Fruit fly (Drosophila melanogaster): ENCODE results near the gene CG18549.
A peak's percentile ranks its signal among the peaks of the same experiment; 100 is the strongest.

Gene CG18549

DNA sequence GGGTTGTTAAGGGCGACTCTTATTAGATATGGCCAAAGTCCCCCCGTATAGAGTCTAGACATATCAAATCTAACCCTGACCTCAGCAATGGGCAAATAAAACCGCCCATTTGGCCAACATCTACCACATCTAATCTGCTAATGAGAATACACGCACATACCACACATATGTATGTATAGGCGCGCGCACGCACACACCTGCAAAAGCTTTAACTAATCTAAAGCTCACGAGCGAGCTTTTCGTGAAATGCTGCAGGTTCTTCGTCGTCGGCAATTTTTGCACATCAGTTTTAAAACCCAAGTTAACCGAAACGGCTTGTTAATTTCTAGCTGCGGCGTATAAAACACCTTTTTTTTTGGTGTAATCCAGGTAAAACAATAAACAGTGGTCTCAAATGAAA lies 5.3 kb upstream of the CG18549 start (continued):
- no peak for TF ChIP-seq gce (GFP tag; IDR thresholded peaks at IDR 0.05)
- 0 out of 2 replicates have a peak, but pooled peaks have one; percentile 6 for TF ChIP-seq bbx (GFP tag; IDR thresholded peaks at IDR 0.05; ENCODE audit: partially characterized antibody)
- no peak for TF ChIP-seq jing (GFP tag; optimal IDR thresholded peaks at IDR 0.05)
- TF ChIP-seq dmrt99B (tag; optimal IDR thresholded peaks at IDR 0.05): no peak
- no peak for TF ChIP-seq CG6272 (GFP tag; IDR thresholded peaks at IDR 0.05)
- TF ChIP-seq HLH3B (GFP tag; IDR thresholded peaks at IDR 0.05): no peak
- TF ChIP-seq CG17568 (GFP tag; optimal IDR thresholded peaks at IDR 0.05): no peak
- no peak for TF ChIP-seq CG4707 (GFP tag; optimal IDR thresholded peaks at IDR 0.05)
- TF ChIP-seq CG13287 (GFP tag; IDR thresholded peaks at IDR 0.05; ENCODE audit: partially characterized antibody): peak; percentile 14; the same call in 1 of the 2 replicates
- no peak for TF ChIP-seq CG8290 (GFP tag; optimal IDR thresholded peaks at IDR 0.05)
- TF ChIP-seq CG8290 (tag; optimal IDR thresholded peaks at IDR 0.05): peak in 1 of 2 experiments; percentile 28
- peak; percentile 18; the same call in 1 of the 2 replicates for TF ChIP-seq unc-4 (GFP tag; IDR thresholded peaks at IDR 0.05; ENCODE audit: partially characterized antibody)
- TF ChIP-seq Sox102F (GFP tag; optimal IDR thresholded peaks at IDR 0.05): no peak
- TF ChIP-seq Awh (GFP tag; IDR thresholded peaks at IDR 0.05): no peak
- TF ChIP-seq HLH4C (GFP tag; IDR thresholded peaks at IDR 0.05; ENCODE audit: partially characterized antibody): 0 out of 3 replicates have a peak, but pooled peaks have one; percentile 19
- no peak for TF ChIP-seq ATbp (GFP tag; optimal IDR thresholded peaks at IDR 0.05)

dm6 chr3R:12445468-12445867 lies 3.6 kb upstream of the CG18549 start:
- TF ChIP-seq Taf1 (GFP tag; IDR thresholded peaks at IDR 0.05): no peak
- TF ChIP-seq CG7987 (GFP tag; optimal IDR thresholded peaks at IDR 0.05): peak; percentile 29
- TF ChIP-seq exex (tag; optimal IDR thresholded peaks at IDR 0.05): peak; percentile 12
- TF ChIP-seq CG11093 (GFP tag; IDR thresholded peaks at IDR 0.05): no peak

- TF ChIP-seq CG15269 (tag; optimal IDR thresholded peaks at IDR 0.05) (no peak), Usf (GFP tag; optimal IDR thresholded peaks at IDR 0.05) (no peak), h (optimal IDR thresholded peaks at IDR 0.05) (no peak), Sox100B (GFP tag; optimal IDR thresholded peaks at IDR 0.05) (no peak), wek (GFP tag; optimal IDR thresholded peaks at IDR 0.05) (no peak), bbx (GFP tag; IDR thresholded peaks at IDR 0.05; ENCODE audit: partially characterized antibody) (no peak), Sox102F (GFP tag; optimal IDR thresholded peaks at IDR 0.05) (no peak), CG10209 (GFP tag; optimal IDR thresholded peaks at IDR 0.05) (no peak)
Measured at dm6 chr3R:12447353-12447752, 1.7 kb upstream of the CG18549 start, which contains the start of gene vrs. TSS of gene vrs (plus strand) at chr3R:12447653.

DNA sequence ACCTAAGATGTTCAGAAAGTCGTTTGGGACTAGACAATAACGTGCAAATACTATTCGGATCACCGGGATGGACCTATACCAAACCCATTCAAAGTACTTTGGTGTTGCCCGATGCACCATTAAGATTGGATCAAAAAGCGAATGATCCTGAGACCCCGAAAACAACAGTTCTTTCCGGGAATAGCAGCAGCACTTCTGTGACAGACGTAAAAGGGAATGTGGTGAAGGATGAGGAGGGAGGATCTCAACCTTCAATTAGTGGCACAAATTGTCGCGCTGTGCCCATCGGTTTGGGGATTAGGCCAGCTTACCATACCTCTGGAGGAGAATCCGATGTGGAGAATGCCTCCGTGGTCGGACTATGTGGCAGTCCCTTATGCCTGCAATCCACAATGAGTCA lies 752 bp upstream of the CG18549 start:
- TF ChIP-seq Ets65A (GFP tag) (peak; percentile 92), hth (optimal IDR thresholded peaks at IDR 0.05) (no peak)

- TF ChIP-seq NC2β (GFP tag; optimal IDR thresholded peaks at IDR 0.05) (no peak), Doc2 (GFP tag; IDR thresholded peaks at IDR 0.05) (no peak), pfk (GFP tag; optimal IDR thresholded peaks at IDR 0.05) (no peak), ken (GFP tag; IDR thresholded peaks at IDR 0.05) (no peak), gsb (GFP tag; IDR thresholded peaks at IDR 0.05) (no peak), CTCF (GFP tag; optimal IDR thresholded peaks at IDR 0.05) (no peak), zf30C (GFP tag; optimal IDR thresholded peaks at IDR 0.05) (peak; percentile 72), jing (GFP tag; optimal IDR thresholded peaks at IDR 0.05) (no peak), HmgZ (tag; optimal IDR thresholded peaks at IDR 0.05) (no peak), CG10274 (GFP tag; optimal IDR thresholded peaks at IDR 0.05) (no peak), gcm2 (GFP tag; optimal IDR thresholded peaks at IDR 0.05) (no peak), YL-1 (GFP tag; optimal IDR thresholded peaks at IDR 0.05) (no peak), schlank (tag; optimal IDR thresholded peaks at IDR 0.05) (no peak), CG14441 (GFP tag; IDR thresholded peaks at IDR 0.05) (no peak), HHEX (GFP tag; optimal IDR thresholded peaks at IDR 0.05) (no peak), CG8359 (GFP tag; optimal IDR thresholded peaks at IDR 0.05; ENCODE audit: borderline replicate concordance) (no peak), ab (GFP tag; optimal IDR thresholded peaks at IDR 0.05) (no peak), Dbx (GFP tag; IDR thresholded peaks at IDR 0.05) (no peak), CG6254 (GFP tag; optimal IDR thresholded peaks at IDR 0.05) (no peak)
Measured at dm6 chr3R:12449617-12450242, 634 bp downstream of the CG18549 start.

All from whole organism, embryonic.